Fruit fly (Drosophila melanogaster) whole organism, embryonic: ENCODE measurements around the gene Jupiter.

Source experiments
- Blimp-1 ChIP-seq: fragments of 200-800 bp; sonication (Bioruptor generic); optimal IDR thresholded peaks from 3 replicates; lab custom pipeline; 2018; ENCODE audit warnings: missing biosample characterization, missing genetic modification characterization, mild to moderate bottlenecking, moderate library complexity, missing genetic modification reagents
- BtbVII ChIP-seq: fragments of 200-800 bp; sonication (Bioruptor generic); optimal IDR thresholded peaks from 3 replicates; lab custom pipeline; 2017; ENCODE audit warnings: missing biosample characterization, mild to moderate bottlenecking, missing genetic modification characterization
- CG10654 ChIP-seq: fragments of 200-800 bp; sonication (Bioruptor generic); optimal IDR thresholded peaks from 2 replicates; lab custom pipeline; 2016; ENCODE audit warnings: missing biosample characterization, missing genetic modification characterization
- CG11560 ChIP-seq: fragments of 200-800 bp; sonication (Bioruptor generic); IDR thresholded peaks from 3 replicates; pipeline ENCODE4 v1.3.6; 2022; ENCODE audit warnings: missing biosample characterization, missing genetic modification characterization
- CG14014 ChIP-seq: fragments of 200-800 bp; sonication (Bioruptor generic); IDR thresholded peaks from 2 replicates; pipeline ENCODE4 v1.3.6; 2022; ENCODE audit warnings: missing biosample characterization, missing genetic modification characterization
- CG15601 ChIP-seq: fragments of 200-800 bp; sonication (Bioruptor generic); optimal IDR thresholded peaks from 3 replicates; lab custom pipeline; 2019; ENCODE audit warnings: missing biosample characterization, mild to moderate bottlenecking, missing genetic modification characterization, moderate library complexity
- CG17361 ChIP-seq: fragments of 200-800 bp; sonication (Bioruptor generic); IDR thresholded peaks from 3 replicates; pipeline ENCODE4 v1.3.6; 2022; ENCODE audit warnings: missing biosample characterization, missing genetic modification characterization
- CG17568 ChIP-seq: fragments of 200-800 bp; sonication (Bioruptor generic); optimal IDR thresholded peaks from 2 replicates; lab custom pipeline; 2018; ENCODE audit warnings: missing biosample characterization, mild to moderate bottlenecking, missing genetic modification characterization, moderate library complexity
- CG1832 ChIP-seq: fragments of 200-800 bp; sonication (Bioruptor generic); optimal IDR thresholded peaks from 2 replicates; lab custom pipeline; 2017; ENCODE audit warnings: missing biosample characterization, mild to moderate bottlenecking, missing genetic modification characterization, inconsistent platforms
- CG2875 ChIP-seq: fragments of 200-800 bp; sonication (Bioruptor generic); optimal IDR thresholded peaks from 2 replicates; lab custom pipeline; 2017; ENCODE audit warnings: missing biosample characterization, mild to moderate bottlenecking, missing genetic modification characterization, missing genetic modification reagents
- CG31441 ChIP-seq: fragments of 200-800 bp; sonication (Bioruptor generic); IDR thresholded peaks from 2 replicates; pipeline ENCODE4 v1.3.6; 2022; ENCODE audit warnings: missing biosample characterization, missing genetic modification characterization
- CG32767 ChIP-seq: fragments of 200-800 bp; sonication (Bioruptor generic); IDR thresholded peaks from 2 replicates; pipeline ENCODE4 v1.3.6; 2022; ENCODE audit warnings: missing biosample characterization, missing genetic modification characterization
- CG33213 ChIP-seq: fragments of 200-800 bp; sonication (Bioruptor generic); optimal IDR thresholded peaks from 3 replicates; lab custom pipeline; 2016; ENCODE audit warnings: missing biosample characterization, missing genetic modification characterization
- CG4328 ChIP-seq: fragments of 200-800 bp; sonication (Bioruptor generic); optimal IDR thresholded peaks from 3 replicates; lab custom pipeline; 2017; ENCODE audit warnings: missing biosample characterization, missing genetic modification reagents, missing genetic modification characterization
- CG6175 ChIP-seq: fragments of 200-800 bp; sonication (Bioruptor generic); IDR thresholded peaks from 3 replicates; pipeline ENCODE4 v1.3.6; 2022; ENCODE audit warnings: missing biosample characterization, missing genetic modification characterization
- CG6272 ChIP-seq: fragments of 200-800 bp; sonication (Bioruptor generic); IDR thresholded peaks from 2 replicates; pipeline ENCODE4 v1.3.6; 2022; ENCODE audit warnings: missing biosample characterization, missing genetic modification characterization
- CG7786 ChIP-seq: fragments of 200-800 bp; sonication (Bioruptor generic); optimal IDR thresholded peaks from 2 replicates; lab custom pipeline; 2016; ENCODE audit warnings: missing biosample characterization, missing genetic modification characterization
- CG8281 ChIP-seq: fragments of 200-800 bp; sonication (Bioruptor generic); optimal IDR thresholded peaks from 2 replicates; lab custom pipeline; 2018; ENCODE audit warnings: missing biosample characterization, mild to moderate bottlenecking, missing genetic modification characterization, moderate library complexity
- CG8765 ChIP-seq: fragments of 200-800 bp; sonication (Bioruptor generic); IDR thresholded peaks from 2 replicates; pipeline ENCODE4 v1.3.6; 2022; ENCODE audit warnings: missing biosample characterization, missing genetic modification characterization
- CG9609 ChIP-seq: fragments of 200-800 bp; sonication (Bioruptor generic); optimal IDR thresholded peaks from 3 replicates; lab custom pipeline; 2016; ENCODE audit warnings: missing biosample characterization, missing genetic modification characterization
- CkIIα-i1 ChIP-seq: fragments of 200-800 bp; sonication (Bioruptor generic); IDR thresholded peaks from 2 replicates; pipeline ENCODE4 v1.3.6; 2022; ENCODE audit warnings: missing biosample characterization, missing genetic modification characterization
- CoRest ChIP-seq: fragments of 200-800 bp; sonication (Bioruptor generic); optimal IDR thresholded peaks from 3 replicates; lab custom pipeline; 2018; ENCODE audit warnings: missing biosample characterization, mild to moderate bottlenecking, missing genetic modification characterization, moderate library complexity
- E2f1 ChIP-seq: fragments of 200-800 bp; sonication (Bioruptor generic); IDR thresholded peaks from 2 replicates; pipeline ENCODE4 v1.3.6; 2022; ENCODE audit warnings: missing biosample characterization, missing genetic modification characterization
- Hand ChIP-seq: fragments of 200-800 bp; sonication (Bioruptor generic); optimal IDR thresholded peaks from 2 replicates; lab custom pipeline; 2017; ENCODE audit warnings: mild to moderate bottlenecking, missing biosample characterization, missing genetic modification reagents, missing genetic modification characterization
- Hr78 ChIP-seq, 2 experiments: fragments of 200-800 bp in 1 of 2; fragments of >200 bp in 1 of 2; sonication (Bioruptor generic) in 1 of 2; optimal IDR thresholded peaks; 2 replicates each; lab custom pipeline; 2017 to 2019; ENCODE audit warnings: missing biosample characterization in 2 of 2, missing genetic modification characterization in 2 of 2, mild to moderate bottlenecking in 1 of 2, moderate library complexity in 1 of 2
- Usf ChIP-seq: fragments of 200-800 bp; sonication (Bioruptor generic); optimal IDR thresholded peaks from 2 replicates; lab custom pipeline; 2017; ENCODE audit warnings: missing genotype, missing biosample characterization, missing genetic modification characterization
- aop ChIP-seq: fragments of 200-800 bp; sonication (Bioruptor generic); IDR thresholded peaks from 2 replicates; pipeline ENCODE4 v1.3.6; 2022; ENCODE audit warnings: missing biosample characterization, missing genetic modification characterization
- ase ChIP-seq: fragments of 200-800 bp; sonication (Bioruptor generic); IDR thresholded peaks from 3 replicates; pipeline ENCODE4 v1.3.6; 2022; ENCODE audit warnings: missing biosample characterization, missing genetic modification characterization
- bowl ChIP-seq: fragments of 200-800 bp; sonication (Bioruptor generic); IDR thresholded peaks from 2 replicates; pipeline ENCODE4 v1.3.6; 2022; ENCODE audit warnings: missing biosample characterization, missing genetic modification characterization
- cg ChIP-seq: fragments of 200-800 bp; sonication (Bioruptor generic); optimal IDR thresholded peaks from 3 replicates; lab custom pipeline; 2019; ENCODE audit warnings: missing biosample characterization, mild to moderate bottlenecking, missing genetic modification characterization, moderate library complexity
- corto ChIP-seq: fragments of 200-800 bp; sonication (Bioruptor generic); optimal IDR thresholded peaks from 2 replicates; lab custom pipeline; 2016; ENCODE audit warnings: missing biosample characterization, mild to moderate bottlenecking, missing genetic modification characterization, moderate library complexity
- crc ChIP-seq: fragments of 200-800 bp; sonication (Bioruptor generic); optimal IDR thresholded peaks from 2 replicates; lab custom pipeline; 2016; ENCODE audit warnings: missing biosample characterization, missing genetic modification characterization
- crp ChIP-seq, 2 experiments: fragments of 200-800 bp; sonication (Bioruptor generic); optimal IDR thresholded peaks; 2 replicates in 1 of 2; 3 replicates in 1 of 2; lab custom pipeline; 2017; ENCODE audit warnings: missing biosample characterization in 2 of 2, missing genetic modification characterization in 2 of 2, mild to moderate bottlenecking in 1 of 2, moderate library complexity in 1 of 2
- danr ChIP-seq: fragments of 200-800 bp; sonication (Bioruptor generic); IDR thresholded peaks from 2 replicates; pipeline ENCODE4 v1.3.6; 2022; ENCODE audit warnings: missing biosample characterization, missing genetic modification characterization
- fu2 ChIP-seq: fragments of 200-800 bp; sonication (Bioruptor generic); optimal IDR thresholded peaks from 2 replicates; lab custom pipeline; 2016; ENCODE audit warnings: missing biosample characterization, missing genetic modification characterization
- gro ChIP-seq: fragments of 200-800 bp; sonication (Bioruptor generic); optimal IDR thresholded peaks from 2 replicates; lab custom pipeline; 2016; ENCODE audit warnings: missing biosample characterization, missing genetic modification characterization
- gsb-n ChIP-seq: fragments of 200-800 bp; sonication (Bioruptor generic); optimal IDR thresholded peaks from 3 replicates; lab custom pipeline; 2018; ENCODE audit warnings: missing biosample characterization, mild to moderate bottlenecking, missing genetic modification characterization
- lilli ChIP-seq: fragments of 200-800 bp; sonication (Bioruptor generic); optimal IDR thresholded peaks from 3 replicates; lab custom pipeline; 2016; ENCODE audit warnings: missing biosample characterization, missing genetic modification characterization
- nmo ChIP-seq: fragments of 200-800 bp; sonication (Bioruptor generic); optimal IDR thresholded peaks from 2 replicates; lab custom pipeline; 2018; ENCODE audit warnings: missing biosample characterization, mild to moderate bottlenecking, missing genetic modification characterization, moderate library complexity
- p53 ChIP-seq: fragments of 200-800 bp; sonication (Bioruptor generic); optimal IDR thresholded peaks from 2 replicates; lab custom pipeline; 2016; ENCODE audit warnings: missing biosample characterization, missing genetic modification characterization
- peb ChIP-seq: fragments of 200-800 bp; sonication (Bioruptor generic); IDR thresholded peaks from 2 replicates; pipeline ENCODE4 v1.3.6; 2022; ENCODE audit warnings: missing biosample characterization, missing genetic modification characterization
- pros ChIP-seq: fragments of 200-800 bp; sonication (Bioruptor generic); optimal IDR thresholded peaks from 3 replicates; lab custom pipeline; 2019; ENCODE audit warnings: missing biosample characterization, mild to moderate bottlenecking, missing genetic modification characterization, moderate library complexity
- sr ChIP-seq: fragments of 200-800 bp; sonication (Bioruptor generic); IDR thresholded peaks from 3 replicates; pipeline ENCODE4 v1.3.6; 2022; ENCODE audit warnings: missing biosample characterization, missing genetic modification characterization
- tap ChIP-seq: fragments of 200-800 bp; optimal IDR thresholded peaks from 3 replicates; lab custom pipeline; 2019; ENCODE audit warnings: missing biosample characterization, mild to moderate bottlenecking, missing genetic modification characterization, moderate library complexity
- tin ChIP-seq: fragments of 200-800 bp; sonication (Bioruptor generic); optimal IDR thresholded peaks from 3 replicates; lab custom pipeline; 2016; ENCODE audit warnings: missing biosample characterization, missing genetic modification characterization
- trem ChIP-seq: fragments of 200-800 bp; optimal IDR thresholded peaks from 3 replicates; lab custom pipeline; 2019; ENCODE audit warnings: missing biosample characterization, mild to moderate bottlenecking, missing genetic modification characterization, moderate library complexity
- unpg ChIP-seq: fragments of 200-800 bp; sonication (Bioruptor generic); optimal IDR thresholded peaks from 3 replicates; lab custom pipeline; 2018; ENCODE audit warnings: missing biosample characterization, mild to moderate bottlenecking, missing genetic modification characterization, moderate library complexity
- zen ChIP-seq: fragments of 200-800 bp; sonication (Bioruptor generic); optimal IDR thresholded peaks from 3 replicates; lab custom pipeline; 2018; ENCODE audit warnings: missing biosample characterization, mild to moderate bottlenecking, missing genetic modification characterization, moderate library complexity
- zfh2 ChIP-seq: fragments of 200-800 bp; sonication (Bioruptor generic); optimal IDR thresholded peaks from 2 replicates; lab custom pipeline; 2016; ENCODE audit warnings: missing biosample characterization, missing genetic modification characterization

Gene Jupiter

DNA sequence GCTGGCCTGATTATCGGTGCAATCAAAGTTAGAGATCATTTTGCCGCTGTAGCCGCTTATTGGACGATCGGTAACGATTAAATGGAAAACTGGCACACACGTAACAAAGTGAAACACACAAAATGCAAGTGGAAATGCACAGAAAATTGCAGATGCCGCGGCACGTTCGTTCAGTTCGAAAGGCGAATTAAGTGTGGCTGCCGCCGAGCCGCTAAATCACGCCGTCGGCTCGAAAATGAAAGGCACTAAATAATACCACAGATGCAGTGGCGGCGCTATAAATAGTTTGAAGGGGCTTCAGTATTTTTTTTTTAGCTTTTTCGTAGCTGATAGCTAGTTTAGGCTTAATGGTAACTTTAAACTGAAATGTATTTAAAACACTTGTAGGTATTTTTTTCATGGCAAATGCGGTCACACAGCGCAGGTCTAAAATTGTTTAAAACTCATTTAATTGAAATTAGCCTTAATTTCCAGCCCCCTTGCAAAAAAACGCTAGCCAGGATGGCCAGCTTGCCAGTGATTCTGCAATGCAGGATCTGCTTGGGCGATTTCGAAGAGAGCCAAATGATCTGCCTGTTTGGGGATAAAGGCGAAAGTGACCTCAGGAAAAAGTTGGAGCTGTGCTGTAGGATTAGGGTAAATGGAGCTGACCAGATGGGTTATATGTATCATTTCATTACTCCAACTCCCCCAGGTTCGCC, at the start of gene Jupiter, which contains the start of gene CG14710 (continued):
- TF ChIP-seq CoRest (tag; lab: Kevin White, UChicago) (peak; percentile 79), CG2875 (no peak), Blimp-1 (peak; percentile 49), Hr78 (GFP tag; optimal IDR thresholded peaks at IDR 0.05; lab: Kevin White, UChicago) (no peak), gsb-n (no peak), Hand (no peak), aop (GFP tag; lab: Robert Waterston, UW) (0 out of 2 replicates have a peak, but pooled peaks have one; percentile 27), crp (GFP tag; optimal IDR thresholded peaks at IDR 0.05; lab: Kevin White, UChicago) (peak in 1 of 2 experiments; percentile 45), zfh2 (peak; percentile 85), CG4328 (peak; percentile 1), Usf (GFP tag; lab: Kevin White, UChicago) (no peak), BtbVII (no peak), CG1832 (GFP tag; lab: Kevin White, UChicago) (no peak), CG11560 (tag; lab: Robert Waterston, UW) (no peak), corto (no peak), crc (GFP tag; lab: Kevin White, UChicago) (no peak), CG7786 (GFP tag; lab: Kevin White, UChicago) (peak; percentile 83), CG15601 (tag; lab: Kevin White, UChicago) (peak; percentile 72), ase (GFP tag; lab: Robert Waterston, UW) (no peak), E2f1 (GFP tag; lab: Robert Waterston, UW) (peak; percentile 41; the same call in 1 of the 2 replicates), cg (GFP tag; lab: Kevin White, UChicago) (peak; percentile 78), lilli (GFP tag; lab: Kevin White, UChicago) (peak; percentile 89), CG9609 (GFP tag; lab: Kevin White, UChicago) (peak; percentile 77), CG17568 (GFP tag; lab: Kevin White, UChicago) (no peak), tin (GFP tag; lab: Kevin White, UChicago) (peak; percentile 79), CG32767 (GFP tag; lab: Robert Waterston, UW) (peak; percentile 34; the same call in 1 of the 2 replicates), CG10654 (GFP tag; lab: Kevin White, UChicago) (peak; percentile 68), CG6175 (GFP tag; lab: Robert Waterston, UW) (no peak), CG8281 (tag; lab: Kevin White, UChicago) (no peak), nmo (GFP tag; lab: Kevin White, UChicago) (peak; percentile 81), CG31441 (GFP tag; lab: Robert Waterston, UW) (0 out of 2 replicates have a peak, but pooled peaks have one; percentile 31), CG6272 (GFP tag; lab: Robert Waterston, UW) (peak; percentile 78), trem (tag; lab: Kevin White, UChicago) (peak; percentile 73), bowl (GFP tag; lab: Robert Waterston, UW) (no peak), peb (GFP tag; lab: Robert Waterston, UW) (no peak), unpg (GFP tag; lab: Kevin White, UChicago) (peak; percentile 53), gro (GFP tag; lab: Kevin White, UChicago) (peak; percentile 77), CG33213 (GFP tag; lab: Kevin White, UChicago) (peak; percentile 97), fu2 (GFP tag; lab: Kevin White, UChicago) (peak; percentile 81), pros (GFP tag; lab: Kevin White, UChicago) (no peak), p53 (GFP tag; lab: Kevin White, UChicago) (peak; percentile 77), sr (GFP tag; lab: Robert Waterston, UW) (no peak), tap (tag; lab: Kevin White, UChicago) (peak; percentile 20), CG8765 (peak; percentile 69; the same call in 1 of the 2 replicates), danr (GFP tag; lab: Robert Waterston, UW) (0 out of 2 replicates have a peak, but pooled peaks have one; percentile 6), zen (tag; lab: Kevin White, UChicago) (peak; percentile 79), CG17361 (GFP tag; lab: Robert Waterston, UW) (peak; percentile 39; the same call in 1 of the 3 replicates), CkIIα-i1 (no peak), CG14014 (peak; percentile 67)
